Worm (Caenorhabditis elegans) whole organism, L3 larva: ENCODE data around the gene C46E10.8.

ENCODE experiments used
- ama-1 ChIP-seq: fragments of 150-350 bp; optimal IDR thresholded peaks from 2 replicates; lab custom pipeline; 2018
- lsy-12 ChIP-seq: sonication (generic microtip); optimal IDR thresholded peaks from 2 replicates; lab custom pipeline; 2016; ENCODE audit warnings: mild to moderate bottlenecking, missing genetic modification characterization, missing compliant biosample characterization
- mdl-1 ChIP-seq: fragments of 150-350 bp; optimal IDR thresholded peaks from 2 replicates; lab custom pipeline; 2014; ENCODE audit warnings: missing biosample characterization, missing genetic modification characterization
- nhr-237 ChIP-seq: fragments of 150-350 bp; optimal IDR thresholded peaks from 2 replicates; lab custom pipeline; 2014; ENCODE audit warnings: missing biosample characterization, missing genetic modification characterization
- ztf-11 ChIP-seq: fragments of 150-350 bp; optimal IDR thresholded peaks from 2 replicates; lab custom pipeline; 2014; ENCODE audit warnings: missing biosample characterization, missing genetic modification characterization
- ztf-4 ChIP-seq: fragments of 150-350 bp; optimal IDR thresholded peaks from 2 replicates; lab custom pipeline; 2014; ENCODE audit warnings: missing biosample characterization, missing genetic modification characterization

DNA sequence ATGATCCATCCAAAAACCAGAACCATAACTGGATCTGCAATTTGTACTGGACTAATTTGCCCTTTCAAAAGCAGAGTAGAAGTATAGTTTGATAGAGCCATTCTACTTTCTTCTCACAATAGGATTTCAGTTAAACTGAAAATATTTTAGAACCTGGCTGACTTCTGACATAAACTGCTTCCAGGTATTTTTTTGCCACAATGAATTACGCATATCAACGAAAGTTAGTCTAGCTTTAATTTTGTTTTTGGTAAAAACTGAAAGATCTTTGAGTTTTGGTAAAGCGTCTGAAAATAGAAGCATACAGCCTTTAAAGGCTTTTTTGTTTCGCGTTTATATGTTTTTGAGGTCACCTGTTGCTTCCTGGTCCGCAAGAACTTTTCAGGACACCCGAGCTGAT is 37.2 kb downstream of the C46E10.8 start, which contains the start of gene srx-101:
- no peak for TF ChIP-seq ztf-11
- no peak for TF ChIP-seq nhr-237 (tag; lab: Kevin White, UChicago)
- no peak for TF ChIP-seq ama-1 (lab: Kevin White, UChicago)
- TF ChIP-seq lsy-12 (tag; lab: Kevin White, UChicago), result no peak
- no peak for TF ChIP-seq ztf-4 (tag; lab: Kevin White, UChicago)
- TF ChIP-seq mdl-1 (tag; lab: Kevin White, UChicago), result no peak
